Worm (Caenorhabditis elegans): ENCODE data around the gene Y59E9AL.4.

DNA sequence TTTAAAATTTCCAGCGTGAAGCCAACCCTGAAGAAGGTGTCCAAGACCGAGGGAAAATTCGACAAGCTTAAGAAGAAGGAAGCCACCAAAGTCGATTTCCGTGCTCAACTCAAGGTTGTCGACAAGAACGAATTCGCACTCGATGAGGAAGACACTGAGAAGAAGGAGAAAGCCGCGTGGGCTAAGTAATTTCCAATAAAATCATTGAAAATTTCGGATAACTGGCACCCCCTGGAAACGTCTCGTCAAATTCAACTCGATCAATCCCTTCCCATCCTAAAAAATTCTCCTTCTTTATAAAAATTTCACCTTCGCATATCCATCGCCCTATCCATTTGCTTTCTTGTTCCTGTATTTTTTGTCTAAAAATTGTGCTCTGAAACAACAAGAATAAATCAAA is 8.3 kb downstream of the Y59E9AL.4 start:
- TF ChIP-seq him-1 (tag; optimal IDR thresholded peaks at IDR 0.05) (no peak), W03F9.2 (tag; optimal IDR thresholded peaks at IDR 0.05) (no peak), dao-5 (tag; optimal IDR thresholded peaks at IDR 0.05) (no peak)

Measured in whole organism, L4/young adult.